Worm (Caenorhabditis elegans): ENCODE results near the gene C07B5.2.

Gene C07B5.2

DNA sequence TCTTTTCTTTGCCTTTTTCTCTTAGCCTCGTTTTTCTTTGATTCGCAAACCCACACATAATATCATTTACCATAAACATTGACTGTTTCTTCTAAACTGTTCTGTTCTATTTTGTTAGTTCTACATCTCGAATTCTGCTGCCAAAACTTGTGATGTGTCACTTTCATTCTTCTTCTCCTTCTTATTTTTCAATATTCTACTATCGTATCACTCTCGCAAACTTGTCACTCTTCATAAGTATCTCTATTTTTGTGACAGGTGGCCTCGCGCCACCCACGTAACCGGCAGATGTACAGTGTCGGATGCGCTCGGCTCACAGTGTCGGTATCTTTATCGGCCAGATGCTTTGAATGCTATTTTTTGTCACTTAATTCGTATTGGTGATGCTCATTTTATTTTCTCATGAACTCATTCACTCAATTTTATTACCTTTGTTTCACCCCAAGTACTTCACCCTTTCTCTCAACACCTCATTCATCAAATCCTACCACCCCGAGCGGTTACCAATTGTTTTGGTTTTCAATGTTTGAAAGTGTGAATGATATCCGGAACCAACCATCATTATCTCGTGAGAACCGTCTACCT lies 8.5 kb downstream of the C07B5.2 start:
- TF ChIP-seq pat-9 (tag; optimal IDR thresholded peaks at IDR 0.05), result no peak
- TF ChIP-seq hlh-8 (tag; optimal IDR thresholded peaks at IDR 0.05), result no peak
- no peak for TF ChIP-seq ceh-48 (tag; optimal IDR thresholded peaks at IDR 0.05)
- TF ChIP-seq unc-86 (tag; optimal IDR thresholded peaks at IDR 0.05), result no peak
- TF ChIP-seq elt-2 (tag; optimal IDR thresholded peaks at IDR 0.05), result no peak
- no peak for TF ChIP-seq pag-3 (tag; optimal IDR thresholded peaks at IDR 0.05; ENCODE audit: borderline replicate concordance)
- TF ChIP-seq hlh-15 (tag; optimal IDR thresholded peaks at IDR 0.05), result no peak
- no peak for TF ChIP-seq pha-2 (tag; optimal IDR thresholded peaks at IDR 0.05)
- no peak for TF ChIP-seq ceh-14 (tag; optimal IDR thresholded peaks at IDR 0.05)
- TF ChIP-seq zip-5 (tag; optimal IDR thresholded peaks at IDR 0.05), result no peak
- TF ChIP-seq gmeb-2 (tag; optimal IDR thresholded peaks at IDR 0.05), result no peak
- TF ChIP-seq ceh-18 (tag; optimal IDR thresholded peaks at IDR 0.05), result no peak
- no peak for TF ChIP-seq ets-4 (tag; optimal IDR thresholded peaks at IDR 0.05)
- TF ChIP-seq sox-4 (tag; optimal IDR thresholded peaks at IDR 0.05), result no peak
- TF ChIP-seq fax-1 (tag; optimal IDR thresholded peaks at IDR 0.05), result no peak

DNA sequence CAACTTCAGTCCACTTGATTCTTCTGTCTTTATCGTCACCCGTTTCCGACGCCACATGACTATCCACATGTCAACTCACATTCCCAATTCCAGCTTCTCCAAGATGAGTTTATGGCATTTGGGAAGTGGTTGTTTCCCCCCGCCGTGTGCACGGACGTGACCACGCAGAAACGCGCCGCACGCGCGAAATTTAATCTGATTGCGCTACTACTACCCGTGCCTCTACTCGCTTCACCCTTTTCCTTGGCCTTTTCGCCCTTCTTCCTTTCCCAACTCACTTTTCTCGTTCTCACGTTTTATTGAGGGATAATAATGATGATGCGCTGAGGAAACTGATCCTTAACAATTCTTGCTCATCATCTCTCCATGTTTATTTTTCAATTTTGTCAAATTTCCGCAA lies 10.7 kb downstream of the C07B5.2 start:
- TF ChIP-seq hlh-13 (GFP tag; optimal IDR thresholded peaks at IDR 0.05) (no peak), ref-2 (tag; optimal IDR thresholded peaks at IDR 0.05) (no peak), ceh-48 (tag; optimal IDR thresholded peaks at IDR 0.05) (no peak), ceh-14 (tag; optimal IDR thresholded peaks at IDR 0.05) (no peak), nhr-232 (tag; optimal IDR thresholded peaks at IDR 0.05) (no peak), ets-4 (tag; optimal IDR thresholded peaks at IDR 0.05) (no peak), ceh-31 (tag; optimal IDR thresholded peaks at IDR 0.05) (peak; percentile 20), unc-86 (tag; optimal IDR thresholded peaks at IDR 0.05) (no peak), fax-1 (tag; optimal IDR thresholded peaks at IDR 0.05) (no peak), sox-4 (tag; optimal IDR thresholded peaks at IDR 0.05) (no peak), hlh-8 (tag; optimal IDR thresholded peaks at IDR 0.05) (no peak), pax-1 (tag; optimal IDR thresholded peaks at IDR 0.05) (no peak), fkh-6 (tag; optimal IDR thresholded peaks at IDR 0.05) (peak; percentile 24), odd-2 (tag; optimal IDR thresholded peaks at IDR 0.05) (no peak), F13H6.1 (tag; optimal IDR thresholded peaks at IDR 0.05) (no peak), unc-42 (tag; optimal IDR thresholded peaks at IDR 0.05) (peak; percentile 96), fkh-10 (GFP tag; optimal IDR thresholded peaks at IDR 0.05) (no peak), tbx-7 (tag; optimal IDR thresholded peaks at IDR 0.05) (no peak), nhr-11 (tag; optimal IDR thresholded peaks at IDR 0.05) (no peak), che-1 (tag; optimal IDR thresholded peaks at IDR 0.05) (no peak), npax-4 (tag; optimal IDR thresholded peaks at IDR 0.05) (no peak), pha-2 (tag; optimal IDR thresholded peaks at IDR 0.05) (no peak), T23F11.4 (GFP tag; optimal IDR thresholded peaks at IDR 0.05) (no peak), C38D4.7 (GFP tag; optimal IDR thresholded peaks at IDR 0.05) (no peak), lin-11 (tag; optimal IDR thresholded peaks at IDR 0.05) (no peak), ceh-45 (GFP tag; IDR thresholded peaks at IDR 0.05) (0 out of 2 replicates have a peak, but pooled peaks have one; percentile 39), ceh-2 (tag; optimal IDR thresholded peaks at IDR 0.05) (no peak), pqm-1 (tag; optimal IDR thresholded peaks at IDR 0.05) (no peak), ama-1 (optimal IDR thresholded peaks at IDR 0.05) (no peak), tbx-2 (tag; optimal IDR thresholded peaks at IDR 0.05) (no peak), ceh-34 (tag; optimal IDR thresholded peaks at IDR 0.05) (peak; percentile 37), elt-2 (tag; optimal IDR thresholded peaks at IDR 0.05) (no peak), ceh-30 (tag; optimal IDR thresholded peaks at IDR 0.05) (no peak), lim-6 (tag; optimal IDR thresholded peaks at IDR 0.05) (no peak), unc-3 (GFP tag; conservative IDR thresholded peaks at IDR 0.05) (no peak), unc-3 (tag; optimal IDR thresholded peaks at IDR 0.05) (no peak), ceh-19 (GFP tag; optimal IDR thresholded peaks at IDR 0.05) (no peak), dve-1 (tag; optimal IDR thresholded peaks at IDR 0.05) (no peak), ceh-24 (tag; optimal IDR thresholded peaks at IDR 0.05) (no peak), sdc-2 (tag; optimal IDR thresholded peaks at IDR 0.05) (peak; percentile 3)

All from whole organism, late embryonic.